Worm (Caenorhabditis elegans) whole organism, mixed stage, embryonic: Measurements from ENCODE around the gene T12A7.2.

ENCODE experiments used
- bed-3 ChIP-seq: fragments of 200-800 bp; sonication (Bioruptor generic); optimal IDR thresholded peaks from 3 replicates; lab custom pipeline; 2018; ENCODE audit warnings: mild to moderate bottlenecking, missing genetic modification characterization, moderate library complexity, missing compliant biosample characterization
- blmp-1 ChIP-seq: fragments of 150-350 bp; optimal IDR thresholded peaks from 2 replicates; lab custom pipeline; 2014; ENCODE audit warnings: missing biosample characterization, missing genetic modification characterization
- ceh-39 ChIP-seq: fragments of 150-350 bp; optimal IDR thresholded peaks from 2 replicates; lab custom pipeline; 2014; ENCODE audit warnings: missing biosample characterization, missing genetic modification characterization
- ces-1 ChIP-seq: fragments of 150-350 bp; optimal IDR thresholded peaks from 2 replicates; lab custom pipeline; 2014; ENCODE audit warnings: missing biosample characterization, missing genetic modification reagents, missing genetic modification characterization
- elt-1 ChIP-seq: sonication (generic microtip); optimal IDR thresholded peaks from 2 replicates; lab custom pipeline; 2017; ENCODE audit warnings: missing genetic modification characterization, mild to moderate bottlenecking, missing compliant biosample characterization, antibody characterized with exemption, moderate library complexity, borderline replicate concordance; ENCODE audit not compliant: insufficient read depth
- elt-3 ChIP-seq: fragments of 150-350 bp; optimal IDR thresholded peaks from 2 replicates; lab custom pipeline; 2014; ENCODE audit warnings: missing biosample characterization, missing genetic modification characterization
- flh-1 ChIP-seq: fragments of 200-800 bp; sonication (Bioruptor generic); optimal IDR thresholded peaks from 2 replicates; lab custom pipeline; 2018; ENCODE audit warnings: mild to moderate bottlenecking, missing genetic modification characterization, moderate library complexity, missing compliant biosample characterization
- ham-2 ChIP-seq: fragments of 200-800 bp; sonication (Bioruptor generic); optimal IDR thresholded peaks from 2 replicates; lab custom pipeline; 2018; ENCODE audit warnings: mild to moderate bottlenecking, missing genetic modification characterization, missing compliant biosample characterization
- hlh-1 ChIP-seq: fragments of 150-350 bp; optimal IDR thresholded peaks from 2 replicates; lab custom pipeline; 2014; ENCODE audit warnings: missing biosample characterization, missing genetic modification reagents, missing genetic modification characterization
- mab-5 ChIP-seq: fragments of 150-350 bp; optimal IDR thresholded peaks from 2 replicates; lab custom pipeline; 2014; ENCODE audit warnings: missing biosample characterization, missing genetic modification characterization
- mep-1 ChIP-seq: fragments of 150-350 bp; optimal IDR thresholded peaks from 2 replicates; lab custom pipeline; 2017; ENCODE audit warnings: missing biosample characterization, missing genetic modification reagents, missing genetic modification characterization, inconsistent platforms
- nhr-12 ChIP-seq: fragments of 150-350 bp; optimal IDR thresholded peaks from 2 replicates; lab custom pipeline; 2014; ENCODE audit warnings: missing biosample characterization, missing genetic modification characterization
- nhr-2 ChIP-seq: fragments of 150-350 bp; optimal IDR thresholded peaks from 2 replicates; lab custom pipeline; 2014; ENCODE audit warnings: missing biosample characterization, missing genetic modification characterization
- nhr-237 ChIP-seq: fragments of 150-350 bp; optimal IDR thresholded peaks from 2 replicates; lab custom pipeline; 2014; ENCODE audit warnings: missing biosample characterization, missing genetic modification characterization
- nhr-28 ChIP-seq: fragments of 150-350 bp; optimal IDR thresholded peaks from 2 replicates; lab custom pipeline; 2014; ENCODE audit warnings: missing biosample characterization, missing genetic modification characterization
- pha-4 ChIP-seq: fragments of 150-350 bp; optimal IDR thresholded peaks from 2 replicates; lab custom pipeline; 2018; ENCODE audit warnings: missing biosample characterization, missing genetic modification reagents, missing genetic modification characterization
- sem-2 ChIP-seq: fragments of 200-800 bp; sonication (Bioruptor generic); optimal IDR thresholded peaks from 2 replicates; lab custom pipeline; 2018; ENCODE audit warnings: mild to moderate bottlenecking, missing genetic modification characterization, missing compliant biosample characterization
- snpc-4 ChIP-seq: fragments of 150-350 bp; optimal IDR thresholded peaks from 2 replicates; lab custom pipeline; 2014; ENCODE audit warnings: missing biosample characterization, missing genetic modification characterization
- unc-120 ChIP-seq: sonication (generic microtip); optimal IDR thresholded peaks from 2 replicates; lab custom pipeline; 2017; ENCODE audit warnings: missing genetic modification characterization, missing compliant biosample characterization; ENCODE audit not compliant: poor library complexity, severe bottlenecking
- unc-62 ChIP-seq: fragments of 150-350 bp; optimal IDR thresholded peaks from 2 replicates; lab custom pipeline; 2014; ENCODE audit warnings: missing biosample characterization, missing genetic modification reagents, missing genetic modification characterization

The T12A7.2 gene

ce11 chrIV:11710331-11710730 lies 50.6 kb downstream of the T12A7.2 start:
- TF ChIP-seq elt-3 (tag; lab: Kevin White, UChicago) (no peak), blmp-1 (no peak), bed-3 (GFP tag; lab: Kevin White, UChicago) (no peak), unc-120 (peak; percentile 75), elt-1 (tag; lab: Kevin White, UChicago) (no peak), nhr-2 (no peak), nhr-28 (tag; lab: Kevin White, UChicago) (no peak), mep-1 (tag; lab: Kevin White, UChicago) (no peak), ham-2 (GFP tag; lab: Kevin White, UChicago) (no peak), pha-4 (tag; lab: Kevin White, UChicago) (peak; percentile 31), mab-5 (tag; lab: Kevin White, UChicago) (no peak), flh-1 (GFP tag; lab: Kevin White, UChicago) (no peak), ceh-39 (no peak), hlh-1 (tag; lab: Kevin White, UChicago) (peak; percentile 16), nhr-237 (no peak), snpc-4 (tag; lab: Kevin White, UChicago) (no peak), sem-2 (GFP tag; lab: Kevin White, UChicago) (no peak), ces-1 (no peak), unc-62 (GFP tag; lab: Kevin White, UChicago) (peak; percentile 92), nhr-12 (no peak)
